Fruit fly (Drosophila melanogaster): ENCODE data around the gene Cpr92A.

- TF ChIP-seq pan (optimal IDR thresholded peaks at IDR 0.05), result no peak
- no peak for TF ChIP-seq psq (optimal IDR thresholded peaks at IDR 0.05)
- TF ChIP-seq CG8478 (optimal IDR thresholded peaks at IDR 0.05), result no peak
- TF ChIP-seq EcR (GFP tag; optimal IDR thresholded peaks at IDR 0.05), result no peak
- no peak for TF ChIP-seq usp (GFP tag; optimal IDR thresholded peaks at IDR 0.05)
These were observed 27.6 kb downstream of the Cpr92A start for dm6 chr3R:19571195-19571594.
